Fruit fly (Drosophila melanogaster) whole organism, embryonic: Measurements from ENCODE around the gene CG43055.

Source experiments
- Aef1 ChIP-seq: fragments of 200-800 bp; sonication (Bioruptor generic); IDR thresholded peaks from 3 replicates; pipeline ENCODE4 v1.3.6; 2022; ENCODE audit warnings: missing biosample characterization, missing genetic modification characterization
- Atf-2 ChIP-seq: fragments of 200-800 bp; sonication (Bioruptor generic); optimal IDR thresholded peaks from 2 replicates; lab custom pipeline; 2016; ENCODE audit warnings: missing biosample characterization, missing genetic modification characterization
- B-H2 ChIP-seq: fragments of 200-800 bp; sonication (Bioruptor generic); optimal IDR thresholded peaks from 2 replicates; lab custom pipeline; 2018; ENCODE audit warnings: missing biosample characterization, mild to moderate bottlenecking, missing genetic modification characterization
- CG12071 ChIP-seq: fragments of 200-800 bp; sonication (Bioruptor generic); optimal IDR thresholded peaks from 3 replicates; lab custom pipeline; 2018; ENCODE audit warnings: missing biosample characterization, mild to moderate bottlenecking, missing genetic modification characterization
- CG12104 ChIP-seq: fragments of 200-800 bp; sonication (Bioruptor generic); optimal IDR thresholded peaks from 3 replicates; lab custom pipeline; 2016; ENCODE audit warnings: missing biosample characterization, missing genetic modification characterization
- CG12299 ChIP-seq: fragments of 200-800 bp; sonication (Bioruptor generic); optimal IDR thresholded peaks from 2 replicates; lab custom pipeline; 2018; ENCODE audit warnings: missing biosample characterization, mild to moderate bottlenecking, missing genetic modification characterization
- CG13287 ChIP-seq: fragments of 200-800 bp; sonication (Bioruptor generic); IDR thresholded peaks from 2 replicates; pipeline ENCODE4 v1.3.6; 2022; ENCODE audit warnings: missing biosample characterization, missing genetic modification characterization; ENCODE audit not compliant: partially characterized antibody
- CG1602 ChIP-seq: fragments of 200-800 bp; sonication (Bioruptor generic); optimal IDR thresholded peaks from 3 replicates; lab custom pipeline; 2016; ENCODE audit warnings: missing biosample characterization, missing genetic modification characterization
- CG1792 ChIP-seq: fragments of 200-800 bp; sonication (Bioruptor generic); optimal IDR thresholded peaks from 2 replicates; lab custom pipeline; 2016; ENCODE audit warnings: missing biosample characterization, missing genetic modification characterization
- CG18476 ChIP-seq: fragments of 200-800 bp; sonication (Bioruptor generic); optimal IDR thresholded peaks from 2 replicates; lab custom pipeline; 2016; ENCODE audit warnings: missing biosample characterization, mild to moderate bottlenecking, missing genetic modification characterization
- CG2116 ChIP-seq: fragments of 200-800 bp; sonication (Bioruptor generic); optimal IDR thresholded peaks from 3 replicates; lab custom pipeline; 2018; ENCODE audit warnings: missing biosample characterization, mild to moderate bottlenecking, missing genetic modification characterization
- CG2120 ChIP-seq: fragments of 200-800 bp; sonication (Bioruptor generic); optimal IDR thresholded peaks from 3 replicates; lab custom pipeline; 2016; ENCODE audit warnings: missing biosample characterization, missing genetic modification characterization
- CG32532 ChIP-seq: fragments of 200-800 bp; sonication (Bioruptor generic); IDR thresholded peaks from 2 replicates; pipeline ENCODE4 v1.3.6; 2022; ENCODE audit warnings: missing biosample characterization, missing genetic modification characterization
- CG34376 ChIP-seq: fragments of 200-800 bp; sonication (Bioruptor generic); optimal IDR thresholded peaks from 2 replicates; lab custom pipeline; 2018; ENCODE audit warnings: missing biosample characterization, mild to moderate bottlenecking, missing genetic modification characterization
- CG3726 ChIP-seq: fragments of 200-800 bp; sonication (Bioruptor generic); IDR thresholded peaks from 3 replicates; pipeline ENCODE4, ENCODE4 v1.3.6; 2022; ENCODE audit warnings: missing biosample characterization, missing genetic modification characterization
- CG4404 ChIP-seq: fragments of 200-800 bp; sonication (Bioruptor generic); IDR thresholded peaks from 2 replicates; pipeline ENCODE4 v1.3.6; 2022; ENCODE audit warnings: missing biosample characterization, missing genetic modification characterization
- CG6791 ChIP-seq: fragments of 200-800 bp; sonication (Bioruptor generic); IDR thresholded peaks from 3 replicates; pipeline ENCODE4 v1.3.6; 2022; ENCODE audit warnings: missing biosample characterization, missing genetic modification characterization; ENCODE audit not compliant: partially characterized antibody
- CG7745 ChIP-seq: fragments of 200-800 bp; sonication (Bioruptor generic); optimal IDR thresholded peaks from 2 replicates; lab custom pipeline; 2018; ENCODE audit warnings: missing biosample characterization, mild to moderate bottlenecking, missing genetic modification characterization, moderate library complexity
- CG8924 ChIP-seq: fragments of 200-800 bp; optimal IDR thresholded peaks from 3 replicates; lab custom pipeline; 2019; ENCODE audit warnings: missing biosample characterization, mild to moderate bottlenecking, missing genetic modification characterization, moderate library complexity
- CG9215 ChIP-seq: fragments of 200-800 bp; sonication (Bioruptor generic); IDR thresholded peaks from 2 replicates; pipeline ENCODE4 v1.3.6; 2022; ENCODE audit warnings: missing biosample characterization, missing genetic modification characterization
- Camta ChIP-seq: fragments of 200-800 bp; sonication (Bioruptor generic); optimal IDR thresholded peaks from 2 replicates; lab custom pipeline; 2016; ENCODE audit warnings: missing biosample characterization, missing genetic modification characterization
- Chrac-16 ChIP-seq: fragments of 200-800 bp; sonication (Bioruptor generic); optimal IDR thresholded peaks from 3 replicates; lab custom pipeline; 2016; ENCODE audit warnings: missing biosample characterization, missing genetic modification characterization
- CkIIα-i1 ChIP-seq: fragments of 200-800 bp; sonication (Bioruptor generic); IDR thresholded peaks from 2 replicates; pipeline ENCODE4 v1.3.6; 2022; ENCODE audit warnings: missing biosample characterization, missing genetic modification characterization
- Dbx ChIP-seq: fragments of 200-800 bp; sonication (Bioruptor generic); IDR thresholded peaks from 3 replicates; pipeline ENCODE4 v1.3.6; 2022; ENCODE audit warnings: missing biosample characterization, missing genetic modification characterization
- Doc2 ChIP-seq: fragments of 200-800 bp; sonication (Bioruptor generic); IDR thresholded peaks from 2 replicates; pipeline ENCODE4 v1.3.6; 2022; ENCODE audit warnings: missing biosample characterization, missing genetic modification characterization
- Ets65A ChIP-seq: fragments of 200-800 bp; sonication (Bioruptor generic); peaks from one replicate; lab custom pipeline; 2016; ENCODE audit warnings: missing biosample characterization, missing genetic modification characterization
- Gsc ChIP-seq: fragments of 200-800 bp; sonication (Bioruptor generic); IDR thresholded peaks from 2 replicates; pipeline ENCODE4 v1.3.6; 2022; ENCODE audit warnings: missing biosample characterization, missing genetic modification characterization
- HLHmδ ChIP-seq: fragments of 200-800 bp; sonication (Bioruptor generic); optimal IDR thresholded peaks from 2 replicates; lab custom pipeline; 2018; ENCODE audit warnings: missing biosample characterization, mild to moderate bottlenecking, missing genetic modification characterization, moderate library complexity
- Hey ChIP-seq: fragments of 200-800 bp; sonication (Bioruptor generic); optimal IDR thresholded peaks from 3 replicates; lab custom pipeline; 2018; ENCODE audit warnings: missing biosample characterization, mild to moderate bottlenecking, missing genetic modification characterization
- NFAT ChIP-seq: fragments of 200-800 bp; sonication (Bioruptor generic); IDR thresholded peaks from 2 replicates; pipeline ENCODE4 v1.3.6; 2022; ENCODE audit warnings: missing biosample characterization, missing genetic modification characterization
- Rx ChIP-seq: fragments of 200-800 bp; sonication (Bioruptor generic); IDR thresholded peaks from 2 replicates; pipeline ENCODE4 v1.3.6; 2022; ENCODE audit warnings: missing biosample characterization, missing genetic modification characterization
- Tbp ChIP-seq: fragments of >200 bp; optimal IDR thresholded peaks from 2 replicates; lab custom pipeline; 2018; ENCODE audit warnings: missing biosample characterization, missing genetic modification characterization
- Xrp1 ChIP-seq: fragments of 200-800 bp; sonication (Bioruptor generic); IDR thresholded peaks from 2 replicates; pipeline ENCODE4 v1.3.6; 2022; ENCODE audit warnings: missing biosample characterization, missing genetic modification characterization
- YL-1 ChIP-seq: fragments of 200-800 bp; sonication (Bioruptor generic); optimal IDR thresholded peaks from 3 replicates; lab custom pipeline; 2017; ENCODE audit warnings: missing biosample characterization, mild to moderate bottlenecking, missing genetic modification characterization
- bsh ChIP-seq, 2 experiments: fragments of 200-800 bp; sonication (Bioruptor generic); optimal IDR thresholded peaks; 2 replicates each; lab custom pipeline; 2017 to 2018; ENCODE audit warnings: mild to moderate bottlenecking in 2 of 2, missing biosample characterization in 2 of 2, missing genetic modification characterization in 2 of 2, moderate library complexity in 1 of 2
- cwo ChIP-seq: fragments of 200-800 bp; sonication (Bioruptor generic); optimal IDR thresholded peaks from 3 replicates; lab custom pipeline; 2017; ENCODE audit warnings: missing biosample characterization, missing genetic modification characterization, mild to moderate bottlenecking, moderate library complexity, missing genetic modification reagents
- dmrt11E ChIP-seq: fragments of 200-800 bp; sonication (Bioruptor generic); optimal IDR thresholded peaks from 3 replicates; lab custom pipeline; 2018; ENCODE audit warnings: missing biosample characterization, mild to moderate bottlenecking, missing genetic modification characterization, moderate library complexity
- eve ChIP-seq, 2 experiments: fragments of >200 bp; optimal IDR thresholded peaks; 2 replicates each; lab custom pipeline; 2017; ENCODE audit warnings: missing biosample characterization in 2 of 2, missing genetic modification characterization in 2 of 2
- ewg ChIP-seq: fragments of 200-800 bp; sonication (Bioruptor generic); optimal IDR thresholded peaks from 3 replicates; lab custom pipeline; 2017; ENCODE audit warnings: mild to moderate bottlenecking, missing biosample characterization, missing genetic modification reagents, missing genetic modification characterization
- exex ChIP-seq: fragments of 200-800 bp; sonication (Bioruptor generic); optimal IDR thresholded peaks from 4 replicates; lab custom pipeline; 2018; ENCODE audit warnings: missing biosample characterization, mild to moderate bottlenecking, missing genetic modification characterization, moderate library complexity
- eyg ChIP-seq: fragments of 200-800 bp; sonication (Bioruptor generic); optimal IDR thresholded peaks from 3 replicates; lab custom pipeline; 2016; ENCODE audit warnings: missing biosample characterization, missing genetic modification characterization
- kni ChIP-seq: fragments of 200-800 bp; sonication (Bioruptor generic); optimal IDR thresholded peaks from 3 replicates; lab custom pipeline; 2017; ENCODE audit warnings: mild to moderate bottlenecking, missing biosample characterization, missing genetic modification reagents, missing genetic modification characterization
- pb ChIP-seq: fragments of 200-800 bp; sonication (Bioruptor generic); optimal IDR thresholded peaks from 3 replicates; lab custom pipeline; 2016; ENCODE audit warnings: missing biosample characterization, missing genetic modification characterization
- phol ChIP-seq: fragments of 200-800 bp; sonication (Bioruptor generic); optimal IDR thresholded peaks from 3 replicates; lab custom pipeline; 2018; ENCODE audit warnings: missing biosample characterization, mild to moderate bottlenecking, missing genetic modification characterization, moderate library complexity
- pita ChIP-seq: fragments of 200-800 bp; sonication (Bioruptor generic); optimal IDR thresholded peaks from 2 replicates; lab custom pipeline; 2017; ENCODE audit warnings: missing biosample characterization, mild to moderate bottlenecking, missing genetic modification characterization
- psq ChIP-seq: fragments of 200-800 bp; sonication (Bioruptor generic); optimal IDR thresholded peaks from 2 replicates; lab custom pipeline; 2017; ENCODE audit warnings: missing biosample characterization, missing genetic modification characterization
- rib ChIP-seq: fragments of 200-800 bp; sonication (Bioruptor generic); IDR thresholded peaks from 2 replicates; pipeline ENCODE4 v1.3.6; 2022; ENCODE audit warnings: missing biosample characterization, missing genetic modification characterization
- tna ChIP-seq: fragments of 200-800 bp; sonication (Bioruptor generic); IDR thresholded peaks from 2 replicates; pipeline ENCODE4 v1.3.6; 2022; ENCODE audit warnings: missing biosample characterization, missing genetic modification characterization; ENCODE audit not compliant: partially characterized antibody
- unpg ChIP-seq: fragments of 200-800 bp; sonication (Bioruptor generic); optimal IDR thresholded peaks from 3 replicates; lab custom pipeline; 2018; ENCODE audit warnings: missing biosample characterization, mild to moderate bottlenecking, missing genetic modification characterization, moderate library complexity
- z ChIP-seq: fragments of 200-800 bp; sonication (Bioruptor generic); IDR thresholded peaks from 3 replicates; pipeline ENCODE4 v1.3.6; 2022; ENCODE audit warnings: missing biosample characterization, missing genetic modification characterization
- zfh1 ChIP-seq: fragments of 200-800 bp; sonication (Bioruptor generic); IDR thresholded peaks from 3 replicates; pipeline ENCODE4 v1.3.6; 2022; ENCODE audit warnings: missing biosample characterization, missing genetic modification characterization

Gene CG43055

DNA sequence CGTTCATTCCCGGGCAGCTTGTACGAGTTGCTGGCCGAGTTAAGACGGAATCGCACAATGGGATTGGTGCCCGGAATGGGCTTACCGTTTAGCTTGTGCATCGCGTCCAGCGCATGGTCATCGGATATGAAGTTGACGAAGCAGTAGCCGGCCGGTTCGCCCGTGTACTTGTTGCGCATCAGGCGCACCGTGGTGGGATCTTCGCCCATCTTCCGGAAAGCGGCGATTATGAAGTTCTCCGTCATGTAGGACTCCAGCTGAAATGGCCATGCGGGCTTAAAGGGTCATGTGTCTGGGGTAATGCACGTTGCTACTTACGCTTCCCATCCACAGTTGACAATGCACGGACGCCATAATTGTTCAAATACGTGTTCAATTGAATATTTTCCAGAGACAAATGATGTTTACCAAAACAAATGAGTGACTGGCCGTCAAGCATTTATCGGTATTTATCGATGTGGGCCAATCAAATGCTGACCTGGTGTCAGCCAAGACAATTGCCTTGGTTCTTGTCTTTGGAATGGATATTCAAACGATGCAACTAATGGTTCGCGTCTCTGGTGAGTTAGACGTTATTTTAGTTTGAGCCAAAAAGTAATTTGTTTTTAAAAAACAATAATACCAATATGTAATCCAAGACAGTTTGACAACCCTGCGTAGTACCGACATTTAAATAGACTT is 43.2 kb downstream of the CG43055 start, which contains the start of the genes Secp43 and ND-B8 (continued):
- TF ChIP-seq tna (GFP tag; lab: Robert Waterston, UW) = peak; percentile 74; the same call in 1 of the 2 replicates
- TF ChIP-seq YL-1 = peak; percentile 41
- no peak for TF ChIP-seq Dbx (GFP tag; lab: Robert Waterston, UW)
- TF ChIP-seq eyg = no peak
- no peak for TF ChIP-seq rib (GFP tag; lab: Robert Waterston, UW)
- peak; percentile 82 for TF ChIP-seq CG13287 (GFP tag; lab: Robert Waterston, UW)
- no peak for TF ChIP-seq CkIIα-i1 (GFP tag; lab: Robert Waterston, UW)
- TF ChIP-seq phol (tag; lab: Kevin White, UChicago) = peak; percentile 64
- TF ChIP-seq z (GFP tag; lab: Robert Waterston, UW) = no peak
- no peak for TF ChIP-seq bsh (GFP tag; optimal IDR thresholded peaks at IDR 0.05; lab: Kevin White, UChicago)
- TF ChIP-seq Rx (GFP tag; lab: Robert Waterston, UW) = no peak
- no peak for TF ChIP-seq CG1792
- TF ChIP-seq Aef1 (GFP tag; lab: Robert Waterston, UW) = no peak
- no peak for TF ChIP-seq CG4404 (GFP tag; lab: Robert Waterston, UW)
- peak; percentile 98 for TF ChIP-seq CG2116
- TF ChIP-seq CG1602 (GFP tag; lab: Kevin White, UChicago) = no peak
- no peak for TF ChIP-seq Doc2 (GFP tag; lab: Robert Waterston, UW)
- peak; percentile 74 for TF ChIP-seq B-H2 (GFP tag; lab: Kevin White, UChicago)
- no peak for TF ChIP-seq zfh1 (GFP tag; lab: Robert Waterston, UW)
- no peak for TF ChIP-seq Chrac-16
- TF ChIP-seq NFAT (GFP tag; lab: Robert Waterston, UW) = no peak
- peak; percentile 82 for TF ChIP-seq CG34376 (GFP tag; lab: Kevin White, UChicago)
- TF ChIP-seq pb (GFP tag; lab: Kevin White, UChicago) = no peak
- no peak for TF ChIP-seq Atf-2
- no peak for TF ChIP-seq CG9215
- TF ChIP-seq CG12104 (GFP tag; lab: Kevin White, UChicago) = no peak
- TF ChIP-seq CG7745 (tag; lab: Kevin White, UChicago) = no peak
- TF ChIP-seq eve (GFP tag; optimal IDR thresholded peaks at IDR 0.05; lab: Kevin White, UChicago) = no peak
- TF ChIP-seq CG18476 (GFP tag; lab: Kevin White, UChicago) = no peak
- no peak for TF ChIP-seq Camta (GFP tag; lab: Kevin White, UChicago)
- no peak for TF ChIP-seq Tbp (GFP tag; lab: Kevin White, UChicago)
- no peak for TF ChIP-seq CG12299 (tag; lab: Kevin White, UChicago)
- TF ChIP-seq Ets65A = peak; percentile 31
- TF ChIP-seq dmrt11E (tag; lab: Kevin White, UChicago) = no peak
- no peak for TF ChIP-seq CG3726 (GFP tag; lab: Robert Waterston, UW)
- no peak for TF ChIP-seq CG12071 (GFP tag; lab: Kevin White, UChicago)
- no peak for TF ChIP-seq unpg (GFP tag; lab: Kevin White, UChicago)
- TF ChIP-seq HLHmδ (GFP tag; lab: Kevin White, UChicago) = no peak
- no peak for TF ChIP-seq Xrp1 (GFP tag; lab: Robert Waterston, UW)
- TF ChIP-seq psq (GFP tag; lab: Kevin White, UChicago) = no peak
- peak; percentile 4 for TF ChIP-seq ewg (GFP tag; lab: Kevin White, UChicago)
- peak; percentile 86 for TF ChIP-seq CG6791 (GFP tag; lab: Robert Waterston, UW)
- TF ChIP-seq CG2120 (GFP tag; lab: Kevin White, UChicago) = peak; percentile 12
- TF ChIP-seq kni (GFP tag; lab: Kevin White, UChicago) = no peak
- no peak for TF ChIP-seq Hey (tag; lab: Kevin White, UChicago)
- TF ChIP-seq cwo (GFP tag; lab: Kevin White, UChicago) = no peak
- TF ChIP-seq CG8924 (tag; lab: Kevin White, UChicago) = no peak
- peak; percentile 16 for TF ChIP-seq exex
- TF ChIP-seq pita (GFP tag; lab: Kevin White, UChicago) = peak; percentile 90
- TF ChIP-seq CG32532 (GFP tag; lab: Robert Waterston, UW) = no peak
- TF ChIP-seq Gsc (GFP tag; lab: Robert Waterston, UW) = no peak
